Fruit fly (Drosophila melanogaster): ENCODE measurements around the gene Mi-2.

The Mi-2 gene

dm6 chr3L:19939024-19939423 lies 29.0 kb upstream of the Mi-2 start, which contains the start of gene Ac76E (continued):
- TF ChIP-seq Hr51 (GFP tag; optimal IDR thresholded peaks at IDR 0.05): no peak
- no peak; the same call in 1 of the 2 replicates for TF ChIP-seq onecut (GFP tag; IDR thresholded peaks at IDR 0.05)
- no peak for TF ChIP-seq Vsx1 (GFP tag; optimal IDR thresholded peaks at IDR 0.05)
- TF ChIP-seq lmd (GFP tag; IDR thresholded peaks at IDR 0.05): no peak
- no peak for TF ChIP-seq Mrtf (GFP tag; IDR thresholded peaks at IDR 0.05)
- no peak for TF ChIP-seq nerfin-1 (tag; optimal IDR thresholded peaks at IDR 0.05)
- no peak for TF ChIP-seq Hand (GFP tag; optimal IDR thresholded peaks at IDR 0.05)
- TF ChIP-seq CG32767 (GFP tag; IDR thresholded peaks at IDR 0.05): no peak
- TF ChIP-seq CG4854 (GFP tag; optimal IDR thresholded peaks at IDR 0.05): no peak
- no peak for TF ChIP-seq CG1233 (GFP tag; optimal IDR thresholded peaks at IDR 0.05)
- TF ChIP-seq CG4282 (GFP tag; optimal IDR thresholded peaks at IDR 0.05): no peak
- no peak for TF ChIP-seq schlank (tag; optimal IDR thresholded peaks at IDR 0.05)
- TF ChIP-seq wor (GFP tag; IDR thresholded peaks at IDR 0.05): no peak
- no peak for TF ChIP-seq corto (GFP tag; optimal IDR thresholded peaks at IDR 0.05)
- peak; percentile 15 for TF ChIP-seq CG6854 (GFP tag; optimal IDR thresholded peaks at IDR 0.05)
- TF ChIP-seq Camta (GFP tag; optimal IDR thresholded peaks at IDR 0.05): no peak
- no peak for TF ChIP-seq CG5180 (GFP tag; optimal IDR thresholded peaks at IDR 0.05)
- no peak for TF ChIP-seq tin (GFP tag; optimal IDR thresholded peaks at IDR 0.05)
- no peak for TF ChIP-seq mam (GFP tag; optimal IDR thresholded peaks at IDR 0.05)
- TF ChIP-seq HHEX (GFP tag; optimal IDR thresholded peaks at IDR 0.05): no peak
- TF ChIP-seq eyg (GFP tag; optimal IDR thresholded peaks at IDR 0.05): no peak
- TF ChIP-seq fd64A (GFP tag; optimal IDR thresholded peaks at IDR 0.05): no peak
- TF ChIP-seq Rfx (GFP tag; IDR thresholded peaks at IDR 0.05): peak; percentile 35; the same call in 1 of the 2 replicates
- TF ChIP-seq Blimp-1 (GFP tag; optimal IDR thresholded peaks at IDR 0.05): no peak
- TF ChIP-seq ro (GFP tag; IDR thresholded peaks at IDR 0.05): no peak
- peak; percentile 15 for TF ChIP-seq CrebB (tag; optimal IDR thresholded peaks at IDR 0.05)
- peak; percentile 33 for TF ChIP-seq chn (GFP tag; optimal IDR thresholded peaks at IDR 0.05)
- 0 out of 2 replicates have a peak, but pooled peaks have one; percentile 7 for TF ChIP-seq CG3847 (GFP tag; IDR thresholded peaks at IDR 0.05)
- no peak for TF ChIP-seq pb (GFP tag; optimal IDR thresholded peaks at IDR 0.05)
- TF ChIP-seq Mes4 (GFP tag; optimal IDR thresholded peaks at IDR 0.05): no peak
- no peak for TF ChIP-seq fu2 (GFP tag; optimal IDR thresholded peaks at IDR 0.05)
- TF ChIP-seq fd102C (GFP tag; optimal IDR thresholded peaks at IDR 0.05): no peak
- TF ChIP-seq CG3407 (GFP tag; optimal IDR thresholded peaks at IDR 0.05): no peak
- no peak for TF ChIP-seq Ada2b (GFP tag; IDR thresholded peaks at IDR 0.05)
- no peak for TF ChIP-seq en (GFP tag; optimal IDR thresholded peaks at IDR 0.05)
- TF ChIP-seq CG10654 (GFP tag; optimal IDR thresholded peaks at IDR 0.05): no peak
- no peak for TF ChIP-seq toy (GFP tag; IDR thresholded peaks at IDR 0.05)
- no peak for TF ChIP-seq CG31388 (GFP tag; optimal IDR thresholded peaks at IDR 0.05)
- no peak for TF ChIP-seq CG12659 (GFP tag; optimal IDR thresholded peaks at IDR 0.05)
- TF ChIP-seq Stat92E (GFP tag; optimal IDR thresholded peaks at IDR 0.05): no peak
- TF ChIP-seq fru (optimal IDR thresholded peaks at IDR 0.05): no peak
- no peak for TF ChIP-seq CG6254 (GFP tag; optimal IDR thresholded peaks at IDR 0.05)
- no peak for TF ChIP-seq E2f2 (GFP tag; IDR thresholded peaks at IDR 0.05)
- TF ChIP-seq Ets65A (GFP tag): no peak
- TF ChIP-seq CG32772 (GFP tag; IDR thresholded peaks at IDR 0.05): no peak
- no peak for TF ChIP-seq pnt (GFP tag; optimal IDR thresholded peaks at IDR 0.05)
- TF ChIP-seq Optix (GFP tag; IDR thresholded peaks at IDR 0.05): no peak
- TF ChIP-seq zf30C (GFP tag; optimal IDR thresholded peaks at IDR 0.05): no peak
- TF ChIP-seq CG6689 (GFP tag; IDR thresholded peaks at IDR 0.05): no peak
- TF ChIP-seq CG9817 (tag; optimal IDR thresholded peaks at IDR 0.05): no peak
- TF ChIP-seq CG11456 (GFP tag; IDR thresholded peaks at IDR 0.05): no peak
- no peak for TF ChIP-seq NC2α (GFP tag; optimal IDR thresholded peaks at IDR 0.05)
- no peak for TF ChIP-seq vfl (GFP tag; optimal IDR thresholded peaks at IDR 0.05)

Measured in whole organism, embryonic.